Worm (Caenorhabditis elegans): ENCODE measurements around the gene gpa-1.

ce11 chrV:11190983-11191382 lies 13.5 kb upstream of the gpa-1 start, which contains the start of gene lgc-49:
- no peak for TF ChIP-seq athp-1 (tag; optimal IDR thresholded peaks at IDR 0.05)
- no peak for TF ChIP-seq nfya-1 (tag; optimal IDR thresholded peaks at IDR 0.05; ENCODE audit: borderline replicate concordance, insufficient read depth)
- no peak for TF ChIP-seq lag-1 (GFP tag; IDR thresholded peaks at IDR 0.05)
- TF ChIP-seq ets-4 (GFP tag; optimal IDR thresholded peaks at IDR 0.05) = no peak
- TF ChIP-seq dpl-1 (GFP tag; optimal IDR thresholded peaks at IDR 0.05) = no peak
- TF ChIP-seq C06A6.2 (GFP tag; conservative IDR thresholded peaks at IDR 0.05) = no peak
- no peak for TF ChIP-seq unc-130 (GFP tag; optimal IDR thresholded peaks at IDR 0.05)
- TF ChIP-seq attf-3 (GFP tag; conservative IDR thresholded peaks at IDR 0.05) = no peak
- no peak for TF ChIP-seq ztf-25 (GFP tag; IDR thresholded peaks at IDR 0.05)
- TF ChIP-seq F52B5.7 (tag; optimal IDR thresholded peaks at IDR 0.05) = no peak
